Worm (Caenorhabditis elegans) whole organism, midembryonic: ENCODE measurements around the gene Y39G8B.1.

Experiments used
- cog-1 ChIP-seq: sonication (generic microtip); optimal IDR thresholded peaks from 2 replicates; lab custom pipeline; 2016; ENCODE audit warnings: missing genetic modification characterization, missing compliant biosample characterization
- flt-1 ChIP-seq: fragments of 200-800 bp; sonication (Bioruptor generic); IDR thresholded peaks from 2 replicates; pipeline ENCODE4 v1.3.6; 2022; ENCODE audit warnings: missing genetic modification characterization, missing compliant biosample characterization
- klf-2 ChIP-seq: fragments of 200-800 bp; sonication (Bioruptor generic); conservative IDR thresholded peaks from 2 replicates; pipeline ENCODE4 v1.3.6; 2022; ENCODE audit warnings: missing genetic modification reagents, missing genetic modification characterization, missing compliant biosample characterization
- med-1 ChIP-seq: sonication (generic microtip); optimal IDR thresholded peaks from 2 replicates; lab custom pipeline; 2017; ENCODE audit warnings: missing genetic modification characterization, mild to moderate bottlenecking, missing compliant biosample characterization, antibody characterized with exemption, missing genetic modification reagents; ENCODE audit not compliant: insufficient read depth
- tab-1 ChIP-seq: fragments of 200-800 bp; sonication (Bioruptor generic); IDR thresholded peaks from 2 replicates; pipeline ENCODE4 v1.3.6; 2022; ENCODE audit warnings: missing genetic modification characterization, missing compliant biosample characterization

- TF ChIP-seq flt-1 = no peak
- no peak for TF ChIP-seq med-1
- TF ChIP-seq cog-1 (tag; lab: Kevin White, UChicago) = no peak
- TF ChIP-seq klf-2 = no peak
- no peak for TF ChIP-seq tab-1 (GFP tag; lab: Robert Waterston, UW)
Measured at ce11 chrII:13973514-13973913, at the start of gene Y39G8B.1.
